Worm (Caenorhabditis elegans) whole organism, L4 larva: Measurements from ENCODE around the gene ZK721.4.

Experiments used
- D1046.2 ChIP-seq: fragments of 200-800 bp; sonication (Bioruptor generic); IDR thresholded peaks from 2 replicates; pipeline ENCODE4 v1.3.6; 2022; ENCODE audit warnings: missing genetic modification characterization, missing compliant biosample characterization
- F26F4.8 ChIP-seq: fragments of 200-800 bp; sonication (Bioruptor generic); conservative IDR thresholded peaks from 2 replicates; pipeline ENCODE4 v1.3.6; 2022; ENCODE audit warnings: missing genetic modification characterization, missing compliant biosample characterization
- Y105C5A.15 ChIP-seq: fragments of 200-800 bp; sonication (Bioruptor generic); IDR thresholded peaks from 2 replicates; pipeline ENCODE4 v1.3.6; 2022; ENCODE audit warnings: missing genetic modification characterization, missing compliant biosample characterization
- Y48G9A.11 ChIP-seq: fragments of 200-800 bp; sonication (Bioruptor generic); IDR thresholded peaks from 2 replicates; pipeline ENCODE4 v1.3.6; 2022; ENCODE audit warnings: missing genetic modification reagents, missing genetic modification characterization, missing compliant biosample characterization
- Y5F2A.4 ChIP-seq: fragments of 200-800 bp; sonication (Bioruptor generic); optimal IDR thresholded peaks from 2 replicates; lab custom pipeline; 2018; ENCODE audit warnings: mild to moderate bottlenecking, missing genetic modification characterization, missing compliant biosample characterization
- ZK546.5 ChIP-seq, 2 experiments: sonication (generic microtip); optimal IDR thresholded peaks; 2 replicates each; lab custom pipeline; 2017; ENCODE audit warnings: missing biosample characterization in 2 of 2, missing genetic modification characterization in 2 of 2
- aha-1 ChIP-seq: fragments of 150-350 bp; peaks from one replicate; lab custom pipeline; 2014; ENCODE audit warnings: missing biosample characterization, missing genetic modification characterization
- aly-2 ChIP-seq: sonication (generic microtip); optimal IDR thresholded peaks from 2 replicates; lab custom pipeline; 2018; ENCODE audit warnings: missing biosample characterization, missing genetic modification characterization
- ceh-44 ChIP-seq: fragments of 200-800 bp; sonication (Bioruptor generic); IDR thresholded peaks from 2 replicates; pipeline ENCODE4 v1.3.6; 2022; ENCODE audit warnings: missing genetic modification reagents, missing genetic modification characterization, missing compliant biosample characterization
- cey-2 ChIP-seq: sonication (generic microtip); optimal IDR thresholded peaks from 3 replicates; lab custom pipeline; 2017; ENCODE audit warnings: missing genetic modification characterization, mild to moderate bottlenecking, missing compliant biosample characterization, antibody characterized with exemption, borderline replicate concordance; ENCODE audit not compliant: insufficient read depth
- daf-12 ChIP-seq: fragments of 150-350 bp; optimal IDR thresholded peaks from 2 replicates; lab custom pipeline; 2014; ENCODE audit warnings: missing biosample characterization, missing genetic modification reagents, missing genetic modification characterization
- daf-16 ChIP-seq, 3 experiments: sonication (generic microtip); optimal IDR thresholded peaks; 2 replicates each; lab custom pipeline; 2016 to 2017; ENCODE audit warnings: missing genetic modification characterization in 3 of 3, missing genetic modification reagents in 3 of 3, mild to moderate bottlenecking in 2 of 3, missing compliant biosample characterization in 2 of 3, missing biosample characterization in 1 of 3, moderate library complexity in 1 of 3
- daf-19 ChIP-seq: fragments of 200-800 bp; sonication (Bioruptor generic); conservative IDR thresholded peaks from 2 replicates; pipeline ENCODE4 v1.3.6; 2022; ENCODE audit warnings: missing genetic modification characterization, missing compliant biosample characterization
- dmd-9 ChIP-seq: fragments of 200-800 bp; sonication (Bioruptor generic); IDR thresholded peaks from 2 replicates; pipeline ENCODE4 v1.3.6; 2022; ENCODE audit warnings: missing genetic modification reagents, missing genetic modification characterization, missing compliant biosample characterization
- duxl-1 ChIP-seq: sonication (generic microtip); optimal IDR thresholded peaks from 2 replicates; lab custom pipeline; 2016; ENCODE audit warnings: mild to moderate bottlenecking, missing genetic modification characterization, moderate library complexity, missing compliant biosample characterization; ENCODE audit not compliant: poor library complexity
- dve-1 ChIP-seq: sonication (generic microtip); optimal IDR thresholded peaks from 2 replicates; lab custom pipeline; 2017; ENCODE audit warnings: antibody characterized with exemption, mild to moderate bottlenecking, missing genetic modification characterization, missing compliant biosample characterization; ENCODE audit not compliant: insufficient read depth
- egl-27 ChIP-seq: sonication (generic microtip); optimal IDR thresholded peaks from 3 replicates; lab custom pipeline; 2017; ENCODE audit warnings: missing biosample characterization, missing genetic modification reagents, missing genetic modification characterization
- fkh-10 ChIP-seq: fragments of 150-350 bp; optimal IDR thresholded peaks from 2 replicates; lab custom pipeline; 2014; ENCODE audit warnings: missing biosample characterization, missing genetic modification reagents, missing genetic modification characterization
- fos-1 ChIP-seq: fragments of 150-350 bp; optimal IDR thresholded peaks from 2 replicates; lab custom pipeline; 2014; ENCODE audit warnings: missing biosample characterization, missing genetic modification characterization
- hif-1 ChIP-seq, 2 experiments: sonication (generic microtip); optimal IDR thresholded peaks; 2 replicates each; lab custom pipeline; 2016 to 2017; ENCODE audit warnings: missing compliant biosample characterization in 2 of 2, missing genetic modification characterization in 2 of 2, missing genetic modification reagents in 2 of 2, missing genotype in 2 of 2, mild to moderate bottlenecking in 1 of 2
- hlh-11 ChIP-seq: fragments of 200-800 bp; sonication (Bioruptor generic); optimal IDR thresholded peaks from 2 replicates; lab custom pipeline; 2018; ENCODE audit warnings: mild to moderate bottlenecking, missing genetic modification characterization, missing compliant biosample characterization
- hlh-30 ChIP-seq: sonication (generic microtip); optimal IDR thresholded peaks from 2 replicates; lab custom pipeline; 2017; ENCODE audit warnings: antibody characterized with exemption, mild to moderate bottlenecking, missing genetic modification characterization, missing compliant biosample characterization; ENCODE audit not compliant: insufficient read depth
- lin-29 ChIP-seq: fragments of 200-800 bp; sonication (Bioruptor generic); IDR thresholded peaks from 2 replicates; pipeline ENCODE4 v1.3.6; 2022; ENCODE audit warnings: missing genetic modification reagents, missing genetic modification characterization, missing compliant biosample characterization
- lin-38 ChIP-seq: fragments of 200-800 bp; sonication (Bioruptor generic); IDR thresholded peaks from 2 replicates; pipeline ENCODE4 v1.3.6; 2022; ENCODE audit warnings: missing genetic modification reagents, missing genetic modification characterization, missing compliant biosample characterization
- lir-3 ChIP-seq: sonication (generic microtip); optimal IDR thresholded peaks from 2 replicates; lab custom pipeline; 2016; ENCODE audit warnings: mild to moderate bottlenecking, missing genetic modification characterization, missing compliant biosample characterization
- mdt-29 ChIP-seq: fragments of 200-800 bp; sonication (Bioruptor generic); IDR thresholded peaks from 2 replicates; pipeline ENCODE4 v1.3.6; 2022; ENCODE audit warnings: missing genetic modification reagents, missing genetic modification characterization, missing compliant biosample characterization
- mes-2 ChIP-seq: sonication (generic microtip); optimal IDR thresholded peaks from 2 replicates; lab custom pipeline; 2016; ENCODE audit warnings: missing genotype, mild to moderate bottlenecking, missing genetic modification characterization, missing compliant biosample characterization; ENCODE audit not compliant: poor library complexity, severe bottlenecking
- mxl-3 ChIP-seq: fragments of 200-800 bp; sonication (Bioruptor generic); optimal IDR thresholded peaks from 2 replicates; lab custom pipeline; 2018; ENCODE audit warnings: mild to moderate bottlenecking, missing genetic modification characterization, missing compliant biosample characterization
- nhr-10 ChIP-seq: fragments of 150-350 bp; optimal IDR thresholded peaks from 2 replicates; lab custom pipeline; 2014; ENCODE audit warnings: missing biosample characterization, missing genetic modification characterization
- nhr-102 ChIP-seq: sonication (generic microtip); optimal IDR thresholded peaks from 2 replicates; lab custom pipeline; 2016; ENCODE audit warnings: mild to moderate bottlenecking, missing genetic modification characterization, moderate library complexity, missing compliant biosample characterization
- nhr-11 ChIP-seq: fragments of 150-350 bp; optimal IDR thresholded peaks from 2 replicates; lab custom pipeline; 2014; ENCODE audit warnings: missing biosample characterization, missing genetic modification characterization
- nhr-25 ChIP-seq: sonication (generic microtip); optimal IDR thresholded peaks from 2 replicates; lab custom pipeline; 2017; ENCODE audit warnings: missing genetic modification characterization, mild to moderate bottlenecking, missing compliant biosample characterization, antibody characterized with exemption, moderate library complexity, borderline replicate concordance; ENCODE audit not compliant: insufficient read depth
- nhr-28 ChIP-seq: fragments of 150-350 bp; optimal IDR thresholded peaks from 2 replicates; lab custom pipeline; 2014; ENCODE audit warnings: missing biosample characterization, missing genetic modification characterization
- pqm-1 ChIP-seq: sonication (generic microtip); optimal IDR thresholded peaks from 2 replicates; lab custom pipeline; 2017; ENCODE audit warnings: missing biosample characterization, missing genetic modification characterization
- sdz-12 ChIP-seq: fragments of 200-800 bp; sonication (Bioruptor generic); optimal IDR thresholded peaks from 2 replicates; lab custom pipeline; 2018; ENCODE audit warnings: mild to moderate bottlenecking, missing genetic modification characterization, missing compliant biosample characterization
- set-16 ChIP-seq: fragments of 200-800 bp; sonication (Bioruptor generic); IDR thresholded peaks from 2 replicates; pipeline ENCODE4 v1.3.6; 2022; ENCODE audit warnings: missing genetic modification reagents, missing genetic modification characterization, missing compliant biosample characterization
- spr-1 ChIP-seq: sonication (generic microtip); optimal IDR thresholded peaks from 2 replicates; lab custom pipeline; 2016; ENCODE audit warnings: mild to moderate bottlenecking, missing genetic modification characterization, missing compliant biosample characterization
- spr-3 ChIP-seq: fragments of 200-800 bp; sonication (Bioruptor generic); optimal IDR thresholded peaks from 2 replicates; lab custom pipeline; 2018; ENCODE audit warnings: mild to moderate bottlenecking, missing genetic modification characterization, missing compliant biosample characterization
- unc-62 ChIP-seq, 3 experiments: fragments of 150-350 bp in 1 of 3; sonication (generic microtip); optimal IDR thresholded peaks in 2 of 3; peaks in 1 of 3; 1 replicate in 1 of 3; 2 replicates in 2 of 3; lab custom pipeline; 2014 to 2017; ENCODE audit warnings: missing biosample characterization in 3 of 3, missing genetic modification characterization in 3 of 3, missing genetic modification reagents in 3 of 3, missing genotype in 1 of 3
- vab-7 ChIP-seq: fragments of 200-800 bp; sonication (Bioruptor generic); IDR thresholded peaks from 2 replicates; pipeline ENCODE4 v1.3.6; 2022; ENCODE audit warnings: missing genetic modification reagents, missing genetic modification characterization, missing compliant biosample characterization
- ztf-11 ChIP-seq: fragments of 150-350 bp; optimal IDR thresholded peaks from 2 replicates; lab custom pipeline; 2014; ENCODE audit warnings: missing biosample characterization, missing genetic modification characterization
- ztf-7 ChIP-seq: fragments of 150-350 bp; optimal IDR thresholded peaks from 2 replicates; lab custom pipeline; 2014; ENCODE audit warnings: missing biosample characterization, missing genetic modification characterization

Gene ZK721.4

DNA sequence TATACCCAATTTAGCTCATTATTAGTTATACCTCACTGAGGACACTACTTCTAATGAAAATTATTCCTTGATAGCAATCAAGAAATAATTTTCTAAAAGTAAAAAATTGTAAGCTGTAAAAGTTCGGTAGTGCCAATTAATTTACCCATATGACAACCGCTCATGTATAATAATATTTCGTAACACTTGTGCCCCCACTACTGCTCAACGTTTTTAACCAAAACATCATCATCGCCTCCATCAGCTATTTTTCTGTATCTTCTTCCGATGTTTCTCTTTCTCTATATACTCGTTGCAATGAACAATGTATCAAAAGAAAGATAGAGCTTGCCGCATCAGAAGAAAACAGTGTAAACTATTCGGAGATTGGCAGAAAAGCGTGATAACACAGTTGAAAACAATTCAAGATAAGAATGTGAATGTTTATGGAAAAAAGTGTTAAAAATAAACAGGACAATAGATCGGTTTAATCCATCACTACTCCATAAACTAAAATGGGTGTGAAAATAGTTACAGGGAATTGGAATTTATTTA is 9.1 kb downstream of the ZK721.4 start:
- no peak for TF ChIP-seq lin-38 (GFP tag; lab: Robert Waterston, UW)
- TF ChIP-seq D1046.2 (GFP tag; lab: Robert Waterston, UW), result no peak
- no peak for TF ChIP-seq Y105C5A.15 (GFP tag; lab: Robert Waterston, UW)
- TF ChIP-seq Y5F2A.4 (GFP tag; lab: Kevin White, UChicago), result no peak
- TF ChIP-seq daf-16 (GFP tag; optimal IDR thresholded peaks at IDR 0.05; lab: Kevin White, UChicago), result peak in 1 of 2 experiments; percentile 92
- TF ChIP-seq daf-16 (tag; optimal IDR thresholded peaks at IDR 0.05; lab: Kevin White, UChicago), result peak; percentile 99
- no peak for TF ChIP-seq dmd-9 (GFP tag; lab: Robert Waterston, UW)
- TF ChIP-seq dve-1 (tag; lab: Kevin White, UChicago), result peak; percentile 11
- TF ChIP-seq hlh-11 (tag; lab: Kevin White, UChicago), result peak; percentile 50
- TF ChIP-seq mdt-29 (GFP tag; lab: Robert Waterston, UW), result no peak
- peak; percentile 13 for TF ChIP-seq hlh-30 (tag; lab: Kevin White, UChicago)
- no peak for TF ChIP-seq spr-3 (GFP tag; lab: Kevin White, UChicago)

DNA sequence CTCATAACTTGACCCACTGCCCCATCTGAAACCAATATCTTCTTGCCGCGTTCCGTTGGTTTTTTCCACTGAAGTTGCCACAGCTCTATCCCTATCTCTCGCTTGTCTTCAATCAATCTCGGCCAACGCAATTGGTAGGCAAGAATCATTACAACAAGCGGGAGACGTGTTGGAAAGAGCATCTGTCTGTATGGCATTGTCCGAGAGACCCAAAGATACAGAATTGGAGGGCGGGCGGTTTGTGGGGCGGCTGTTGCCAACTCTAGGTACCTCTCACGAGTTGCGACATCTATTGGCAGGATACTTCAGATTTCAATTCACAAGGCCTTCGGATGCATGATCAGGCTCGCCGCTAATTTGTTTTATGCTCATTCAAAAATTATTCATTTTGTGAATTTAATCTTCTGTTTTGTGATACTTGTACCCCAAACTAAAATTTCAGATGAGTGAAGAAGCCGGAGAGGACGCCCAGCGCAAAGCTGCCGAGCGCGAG is 10.4 kb downstream of the ZK721.4 start, which contains the start of gene unc-27:
Gene unc-27, plus strand, starts transcription at position 443 of the 493 bp plus-strand sequence.
- TF ChIP-seq daf-16 (GFP tag; optimal IDR thresholded peaks at IDR 0.05; lab: Kevin White, UChicago) (peak in 1 of 2 experiments; percentile 49), daf-16 (tag; optimal IDR thresholded peaks at IDR 0.05; lab: Kevin White, UChicago) (no peak), lir-3 (tag; lab: Kevin White, UChicago) (no peak), ztf-7 (tag; lab: Kevin White, UChicago) (no peak), pqm-1 (tag; lab: Kevin White, UChicago) (no peak), F26F4.8 (GFP tag; lab: Robert Waterston, UW) (no peak), aly-2 (tag; lab: Kevin White, UChicago) (no peak), mxl-3 (GFP tag; lab: Kevin White, UChicago) (peak; percentile 4), vab-7 (GFP tag; lab: Robert Waterston, UW) (no peak), hlh-11 (tag; lab: Kevin White, UChicago) (peak; percentile 39)

DNA sequence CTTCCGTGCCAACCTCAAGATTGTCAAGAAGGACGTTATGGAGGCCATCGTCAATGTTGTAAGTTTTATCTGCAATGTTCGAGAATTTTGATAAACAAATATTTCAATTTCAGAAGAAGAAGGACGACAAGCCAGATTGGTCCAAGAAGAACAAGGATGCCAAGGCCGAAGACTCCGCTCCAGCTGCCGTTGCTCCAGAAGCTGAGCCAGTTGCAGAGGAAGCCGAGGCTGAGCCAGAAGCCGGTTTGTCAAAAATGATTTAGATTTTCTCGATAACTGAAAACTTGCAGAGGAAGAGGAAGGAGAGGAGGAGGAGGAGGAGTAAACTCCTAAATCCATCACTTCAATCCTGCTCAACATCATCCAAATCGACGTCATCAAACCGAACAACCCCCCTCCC is 11.4 kb downstream of the ZK721.4 start:
- TF ChIP-seq duxl-1 (tag; lab: Kevin White, UChicago) (no peak), unc-62 (GFP tag; optimal IDR thresholded peaks at IDR 0.05 in 1 of 2; lab: Kevin White, UChicago) (peak in 1 of 2 experiments; percentile 46), unc-62 (tag; optimal IDR thresholded peaks at IDR 0.05; lab: Kevin White, UChicago) (no peak), set-16 (GFP tag; lab: Robert Waterston, UW) (peak; percentile 52; the same call in 1 of the 2 replicates), aha-1 (tag; lab: Kevin White, UChicago) (peak; percentile 68)

- TF ChIP-seq nhr-11 (tag; lab: Kevin White, UChicago) (peak; percentile 28), daf-19 (GFP tag; lab: Robert Waterston, UW) (no peak), ztf-11 (tag; lab: Kevin White, UChicago) (no peak), mxl-3 (GFP tag; lab: Kevin White, UChicago) (peak; percentile 46), nhr-102 (tag; lab: Kevin White, UChicago) (no peak), egl-27 (tag; lab: Kevin White, UChicago) (no peak), fkh-10 (GFP tag; lab: Kevin White, UChicago) (no peak), ztf-7 (tag; lab: Kevin White, UChicago) (no peak), nhr-25 (no peak), nhr-28 (tag; lab: Kevin White, UChicago) (peak; percentile 54), lin-29 (GFP tag; lab: Robert Waterston, UW) (no peak), hif-1 (tag; optimal IDR thresholded peaks at IDR 0.05; lab: Kevin White, UChicago) (no peak), fos-1 (tag; lab: Kevin White, UChicago) (no peak), mes-2 (peak; percentile 52), D1046.2 (GFP tag; lab: Robert Waterston, UW) (no peak), Y48G9A.11 (no peak), cey-2 (no peak), sdz-12 (GFP tag; lab: Kevin White, UChicago) (no peak), nhr-10 (tag; lab: Kevin White, UChicago) (no peak), ceh-44 (GFP tag; lab: Robert Waterston, UW) (no peak), spr-1 (tag; lab: Kevin White, UChicago) (no peak), daf-12 (tag; lab: Kevin White, UChicago) (no peak), ZK546.5 (tag; optimal IDR thresholded peaks at IDR 0.05; lab: Kevin White, UChicago) (no peak)
Observed at ce11 chrX:8791821-8792220, 13.2 kb downstream of the ZK721.4 start, which contains the start of gene chup-1. TSS of gene chup-1 (plus strand) at chrX:8792160.
